Worm (Caenorhabditis elegans): ENCODE data around the gene T22F3.10.

Gene T22F3.10

DNA sequence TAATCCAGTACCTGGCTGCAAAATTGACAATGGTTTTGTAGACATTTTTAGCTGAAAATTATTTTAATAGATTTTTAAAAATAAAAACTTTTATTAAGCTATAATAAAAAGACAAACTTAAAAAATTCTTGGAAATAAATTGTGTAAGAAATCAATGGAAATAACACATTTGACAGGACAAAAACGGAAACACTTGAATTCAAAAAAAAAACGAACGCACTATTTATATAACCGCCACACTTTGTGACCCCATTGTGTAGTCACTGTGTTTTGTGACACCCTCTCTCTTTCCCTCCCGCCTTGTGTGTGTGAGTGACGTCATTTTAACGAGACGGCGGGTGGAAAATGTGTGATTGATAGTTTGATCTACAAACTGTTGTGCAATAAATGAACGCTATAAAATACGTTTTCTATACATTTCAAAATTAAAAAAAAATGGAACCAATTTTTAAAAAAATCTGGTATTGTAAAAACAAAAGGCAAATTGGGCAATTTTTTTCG is 32.7 kb upstream of the T22F3.10 start, which contains the start of gene F59B1.8 (continued):
- TF ChIP-seq sem-4 (tag; optimal IDR thresholded peaks at IDR 0.05) (peak; percentile 55), unc-62 (GFP tag; optimal IDR thresholded peaks at IDR 0.05) (no peak), nhr-21 (tag; optimal IDR thresholded peaks at IDR 0.05) (peak; percentile 3), elt-1 (tag; optimal IDR thresholded peaks at IDR 0.05) (no peak), ztf-4 (tag; optimal IDR thresholded peaks at IDR 0.05) (no peak), C34F6.9 (tag; optimal IDR thresholded peaks at IDR 0.05) (peak; percentile 34), ztf-11 (tag; optimal IDR thresholded peaks at IDR 0.05) (no peak), Y55F3AM.14 (GFP tag; optimal IDR thresholded peaks at IDR 0.05) (no peak), lin-39 (tag; optimal IDR thresholded peaks at IDR 0.05) (no peak), lin-13 (GFP tag; optimal IDR thresholded peaks at IDR 0.05) (no peak), nhr-6 (tag; optimal IDR thresholded peaks at IDR 0.05) (no peak)

ce11 chrV:3639873-3640272 is 28.3 kb upstream of the T22F3.10 start:
- TF ChIP-seq peb-1 (tag; optimal IDR thresholded peaks at IDR 0.05) (no peak), nhr-237 (tag; optimal IDR thresholded peaks at IDR 0.05) (no peak), elt-3 (tag; optimal IDR thresholded peaks at IDR 0.05) (no peak), nhr-10 (tag; optimal IDR thresholded peaks at IDR 0.05) (no peak), gmeb-1 (tag; optimal IDR thresholded peaks at IDR 0.05) (no peak), snpc-4 (tag; optimal IDR thresholded peaks at IDR 0.05) (no peak), lin-39 (tag; optimal IDR thresholded peaks at IDR 0.05) (no peak), lin-11 (tag; optimal IDR thresholded peaks at IDR 0.05) (no peak), unc-62 (GFP tag; optimal IDR thresholded peaks at IDR 0.05) (no peak), Y55F3AM.14 (GFP tag; optimal IDR thresholded peaks at IDR 0.05) (no peak), ZK546.5 (tag; optimal IDR thresholded peaks at IDR 0.05) (no peak), sma-3 (GFP tag; optimal IDR thresholded peaks at IDR 0.05) (no peak), C34F6.9 (tag; optimal IDR thresholded peaks at IDR 0.05) (no peak), alr-1 (tag; optimal IDR thresholded peaks at IDR 0.05) (no peak), nhr-23 (tag; optimal IDR thresholded peaks at IDR 0.05) (no peak), ztf-1 (GFP tag; conservative IDR thresholded peaks at IDR 0.05) (no peak), ztf-4 (tag; optimal IDR thresholded peaks at IDR 0.05) (no peak), nhr-25 (tag; optimal IDR thresholded peaks at IDR 0.05) (no peak)

ce11 chrV:3637086-3637485 is 25.5 kb upstream of the T22F3.10 start, which contains the start of gene srx-41:
TSS of gene srx-41 (minus strand) at chrV:3637186.
- no peak for TF ChIP-seq mab-5 (tag; optimal IDR thresholded peaks at IDR 0.05)
- TF ChIP-seq unc-39 (tag; optimal IDR thresholded peaks at IDR 0.05), result no peak
- no peak for TF ChIP-seq skn-1 (tag; optimal IDR thresholded peaks at IDR 0.05)
- no peak for TF ChIP-seq snpc-4 (tag; optimal IDR thresholded peaks at IDR 0.05)
- TF ChIP-seq sma-3 (GFP tag; optimal IDR thresholded peaks at IDR 0.05), result no peak
- no peak for TF ChIP-seq gmeb-1 (tag; optimal IDR thresholded peaks at IDR 0.05)
- TF ChIP-seq egl-27 (tag; optimal IDR thresholded peaks at IDR 0.05), result no peak
- TF ChIP-seq lin-13 (GFP tag; optimal IDR thresholded peaks at IDR 0.05), result no peak
- no peak for TF ChIP-seq nhr-10 (tag; optimal IDR thresholded peaks at IDR 0.05)
- TF ChIP-seq nhr-129 (tag; optimal IDR thresholded peaks at IDR 0.05), result no peak
- no peak for TF ChIP-seq Y55F3AM.14 (GFP tag; optimal IDR thresholded peaks at IDR 0.05)
- no peak for TF ChIP-seq unc-62 (GFP tag; optimal IDR thresholded peaks at IDR 0.05)

DNA sequence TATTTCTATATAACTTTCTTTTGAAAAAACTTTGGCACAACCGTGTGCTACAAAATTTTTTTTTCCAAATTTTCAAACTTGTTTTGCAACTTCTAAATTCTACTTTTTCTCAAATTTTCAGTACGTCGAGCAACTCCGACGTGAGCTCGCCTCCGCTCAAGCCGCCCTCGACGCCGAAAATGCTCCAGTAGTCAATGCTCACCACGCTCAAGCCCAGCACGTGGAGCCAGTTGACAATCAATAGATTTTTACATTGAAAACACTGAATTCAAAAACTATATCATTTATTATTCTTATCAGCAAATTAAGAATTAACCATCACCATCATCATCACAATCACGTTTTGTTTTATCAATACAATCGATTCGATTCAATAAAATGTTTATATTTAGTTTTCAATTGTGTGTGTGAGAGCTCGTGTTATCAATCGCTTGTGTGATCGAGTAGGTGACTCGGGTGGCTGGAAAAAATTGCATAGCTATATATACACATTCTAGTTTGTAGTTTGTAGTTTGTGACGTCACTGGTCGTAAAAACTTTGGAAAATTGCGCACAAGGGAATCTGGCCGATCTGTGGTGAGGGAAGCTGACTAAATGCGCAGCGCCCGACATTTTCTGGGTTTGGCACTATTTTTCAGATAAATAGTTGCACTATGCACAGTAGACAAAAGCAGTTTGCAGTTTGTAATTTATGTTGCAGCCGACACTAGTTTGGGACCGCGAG is 22.9 kb upstream of the T22F3.10 start:
- peak; percentile 19 for TF ChIP-seq skn-1 (tag; optimal IDR thresholded peaks at IDR 0.05)
- no peak for TF ChIP-seq ztf-1 (GFP tag; conservative IDR thresholded peaks at IDR 0.05)
- peak; percentile 75 for TF ChIP-seq fos-1 (tag; optimal IDR thresholded peaks at IDR 0.05)
- no peak for TF ChIP-seq ceh-82 (tag; optimal IDR thresholded peaks at IDR 0.05)
- no peak for TF ChIP-seq C34F6.9 (tag; optimal IDR thresholded peaks at IDR 0.05)
- TF ChIP-seq elt-1 (tag; optimal IDR thresholded peaks at IDR 0.05), result no peak
- TF ChIP-seq sma-3 (GFP tag; optimal IDR thresholded peaks at IDR 0.05), result peak; percentile 3
- no peak for TF ChIP-seq nhr-6 (tag; optimal IDR thresholded peaks at IDR 0.05)
- peak; percentile 18 for TF ChIP-seq gmeb-1 (tag; optimal IDR thresholded peaks at IDR 0.05)
- no peak for TF ChIP-seq ceh-16 (tag; optimal IDR thresholded peaks at IDR 0.05)
- TF ChIP-seq peb-1 (tag; optimal IDR thresholded peaks at IDR 0.05), result no peak
- TF ChIP-seq mab-5 (tag; optimal IDR thresholded peaks at IDR 0.05), result no peak
- TF ChIP-seq nhr-11 (tag; optimal IDR thresholded peaks at IDR 0.05), result no peak
- peak; percentile 57 for TF ChIP-seq crh-2 (tag; optimal IDR thresholded peaks at IDR 0.05)
- TF ChIP-seq nhr-129 (tag; optimal IDR thresholded peaks at IDR 0.05), result peak; percentile 24
- peak; percentile 42 for TF ChIP-seq F13H6.1 (tag; optimal IDR thresholded peaks at IDR 0.05)
- TF ChIP-seq nhr-12 (tag; optimal IDR thresholded peaks at IDR 0.05), result no peak
- TF ChIP-seq nhr-237 (tag; optimal IDR thresholded peaks at IDR 0.05), result no peak
- TF ChIP-seq aly-2 (tag; optimal IDR thresholded peaks at IDR 0.05), result no peak
- TF ChIP-seq zag-1 (tag; optimal IDR thresholded peaks at IDR 0.05), result no peak
- no peak for TF ChIP-seq elt-3 (tag; optimal IDR thresholded peaks at IDR 0.05)
- TF ChIP-seq nhr-10 (tag; optimal IDR thresholded peaks at IDR 0.05), result no peak
- no peak for TF ChIP-seq unc-39 (tag; optimal IDR thresholded peaks at IDR 0.05)
- no peak for TF ChIP-seq mbf-1 (tag; optimal IDR thresholded peaks at IDR 0.05)
- peak; percentile 12 for TF ChIP-seq lin-13 (GFP tag; optimal IDR thresholded peaks at IDR 0.05)
- no peak for TF ChIP-seq mdl-1 (tag; optimal IDR thresholded peaks at IDR 0.05)
- TF ChIP-seq sma-9 (GFP tag; optimal IDR thresholded peaks at IDR 0.05), result peak; percentile 50
- no peak for TF ChIP-seq sma-9 (tag; optimal IDR thresholded peaks at IDR 0.05)
- TF ChIP-seq R02D3.7 (tag; optimal IDR thresholded peaks at IDR 0.05), result no peak
- peak; percentile 4 for TF ChIP-seq nhr-21 (tag; optimal IDR thresholded peaks at IDR 0.05)
- TF ChIP-seq ama-1 (optimal IDR thresholded peaks at IDR 0.05), result peak; percentile 22
- no peak for TF ChIP-seq lsy-2 (tag; optimal IDR thresholded peaks at IDR 0.05)
